Fruit fly (Drosophila melanogaster) whole organism, wandering third instar larva: Measurements from ENCODE around the gene CG43759.

Experiments used
- Abd-B ChIP-seq: fragments of >200 bp; optimal IDR thresholded peaks from 2 replicates; lab custom pipeline; 2017; ENCODE audit warnings: missing biosample characterization, missing genetic modification characterization
- CG32264 ChIP-seq: fragments of 200-800 bp; sonication (Bioruptor generic); optimal IDR thresholded peaks from 2 replicates; lab custom pipeline; 2016; ENCODE audit warnings: missing biosample characterization, missing genetic modification characterization
- CG9705 ChIP-seq: fragments of 200-800 bp; sonication (Bioruptor generic); optimal IDR thresholded peaks from 2 replicates; lab custom pipeline; 2018; ENCODE audit warnings: missing biosample characterization, mild to moderate bottlenecking, missing genetic modification characterization
- Hr78 ChIP-seq: fragments of >200 bp; optimal IDR thresholded peaks from 2 replicates; lab custom pipeline; 2017; ENCODE audit warnings: missing biosample characterization, missing genetic modification characterization
- Jra ChIP-seq: sonication (Bioruptor generic); optimal IDR thresholded peaks from 2 replicates; lab custom pipeline; 2016; ENCODE audit warnings: missing biosample characterization, missing genetic modification characterization
- lola ChIP-seq: fragments of >200 bp; optimal IDR thresholded peaks from 2 replicates; lab custom pipeline; 2017; ENCODE audit warnings: missing biosample characterization, missing genetic modification characterization
- rgr ChIP-seq: fragments of 200-800 bp; sonication (Bioruptor generic); optimal IDR thresholded peaks from 3 replicates; lab custom pipeline; 2016; ENCODE audit warnings: missing biosample characterization, mild to moderate bottlenecking, missing genetic modification characterization
- sage ChIP-seq: fragments of 200-800 bp; sonication (Bioruptor generic); optimal IDR thresholded peaks from 2 replicates; lab custom pipeline; 2016; ENCODE audit warnings: missing biosample characterization, mild to moderate bottlenecking, missing genetic modification characterization
- sv ChIP-seq: fragments of 200-800 bp; sonication (Bioruptor generic); optimal IDR thresholded peaks from 3 replicates; lab custom pipeline; 2016; ENCODE audit warnings: missing biosample characterization, missing genetic modification characterization
- usp ChIP-seq: fragments of >200 bp; optimal IDR thresholded peaks from 2 replicates; lab custom pipeline; 2017; ENCODE audit warnings: missing biosample characterization, missing genetic modification characterization
- woc ChIP-seq: sonication (Bioruptor generic); optimal IDR thresholded peaks from 2 replicates; lab custom pipeline; 2016; ENCODE audit warnings: missing biosample characterization, mild to moderate bottlenecking, missing genetic modification characterization

DNA sequence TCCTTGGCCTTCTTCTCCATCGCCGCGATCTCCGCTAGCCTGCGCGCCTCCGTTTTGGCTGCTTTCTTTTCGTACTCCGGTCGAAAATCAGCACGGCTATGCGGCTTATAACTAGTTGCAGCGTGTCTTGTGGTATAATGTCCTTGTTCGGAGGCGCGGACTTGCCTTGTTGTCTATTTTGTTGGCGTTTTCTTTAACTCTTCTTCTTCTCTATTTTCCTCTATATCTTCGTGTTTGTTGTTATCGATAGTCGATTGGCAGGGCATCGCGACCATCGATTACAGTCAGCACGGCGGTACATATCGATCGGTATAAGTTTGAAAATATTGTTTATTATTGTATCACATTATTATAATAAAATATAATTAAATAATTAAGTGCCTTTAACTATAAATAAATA, 36.7 kb upstream of the CG43759 start, which contains the start of gene Flacc:
- TF ChIP-seq Abd-B (GFP tag; lab: Kevin White, UChicago) (no peak), rgr (GFP tag; lab: Kevin White, UChicago) (no peak), sage (GFP tag; lab: Kevin White, UChicago) (no peak), woc (no peak), CG32264 (GFP tag; lab: Kevin White, UChicago) (no peak), CG9705 (GFP tag; lab: Kevin White, UChicago) (no peak), Hr78 (GFP tag; lab: Kevin White, UChicago) (no peak), Jra (GFP tag; lab: Kevin White, UChicago) (no peak), lola (GFP tag; lab: Kevin White, UChicago) (no peak), usp (GFP tag; lab: Kevin White, UChicago) (no peak), sv (no peak)
